Worm (Caenorhabditis elegans): Measurements from ENCODE around the gene srg-48.

srg-48 gene

ce11 chrIV:7052135-7052534, 20.1 kb upstream of the srg-48 start:
- TF ChIP-seq lin-15B (tag; optimal IDR thresholded peaks at IDR 0.05): no peak
- no peak for TF ChIP-seq fkh-10 (GFP tag; optimal IDR thresholded peaks at IDR 0.05)
- no peak for TF ChIP-seq zfp-3 (GFP tag; conservative IDR thresholded peaks at IDR 0.05)
- TF ChIP-seq Y105C5A.15 (GFP tag; IDR thresholded peaks at IDR 0.05): no peak
- TF ChIP-seq cey-2 (tag; optimal IDR thresholded peaks at IDR 0.05; ENCODE audit: borderline replicate concordance, insufficient read depth): no peak
- TF ChIP-seq arid-1 (GFP tag; conservative IDR thresholded peaks at IDR 0.05): no peak

ce11 chrIV:7057677-7058076, 14.5 kb upstream of the srg-48 start, which contains the start of gene srx-50:
Gene srx-50, plus strand, starts transcription at chrIV:7057977.
- TF ChIP-seq snpc-1.2 (GFP tag; IDR thresholded peaks at IDR 0.05): no peak
- TF ChIP-seq T20F7.1 (GFP tag; optimal IDR thresholded peaks at IDR 0.05): no peak
- no peak for TF ChIP-seq ZK337.2 (GFP tag; IDR thresholded peaks at IDR 0.05)
- TF ChIP-seq Y5F2A.4 (GFP tag; optimal IDR thresholded peaks at IDR 0.05): no peak
- no peak for TF ChIP-seq hmg-1.1 (GFP tag; IDR thresholded peaks at IDR 0.05)
- no peak for TF ChIP-seq mdt-29 (GFP tag; IDR thresholded peaks at IDR 0.05)
- no peak for TF ChIP-seq lsy-2 (tag; optimal IDR thresholded peaks at IDR 0.05)
- TF ChIP-seq dve-1 (tag; optimal IDR thresholded peaks at IDR 0.05; ENCODE audit: insufficient read depth): no peak
- no peak for TF ChIP-seq Y75B8A.6 (GFP tag; IDR thresholded peaks at IDR 0.05)
- no peak for TF ChIP-seq zfp-3 (GFP tag; conservative IDR thresholded peaks at IDR 0.05)
- TF ChIP-seq lir-3 (tag; optimal IDR thresholded peaks at IDR 0.05): no peak
- no peak for TF ChIP-seq F44E2.7 (GFP tag; IDR thresholded peaks at IDR 0.05)

ce11 chrIV:7062697-7063096, 9.5 kb upstream of the srg-48 start:
- peak; percentile 90 for TF ChIP-seq aha-1 (tag)
- no peak for TF ChIP-seq snpc-4 (tag; optimal IDR thresholded peaks at IDR 0.05)

ce11 chrIV:7065022-7065421, 7.2 kb upstream of the srg-48 start, which contains the start of gene Y43B11AL.1:
Gene Y43B11AL.1, plus strand, starts transcription at chrIV:7065322.
- TF ChIP-seq unc-39 (tag; optimal IDR thresholded peaks at IDR 0.05) (no peak), ceh-44 (GFP tag; IDR thresholded peaks at IDR 0.05) (no peak), aly-2 (tag; optimal IDR thresholded peaks at IDR 0.05) (no peak), rbr-2 (tag; optimal IDR thresholded peaks at IDR 0.05) (no peak), D1046.2 (GFP tag; IDR thresholded peaks at IDR 0.05) (no peak), lim-7 (GFP tag; IDR thresholded peaks at IDR 0.05) (no peak), dmd-8 (GFP tag; IDR thresholded peaks at IDR 0.05) (no peak), nhr-11 (tag; optimal IDR thresholded peaks at IDR 0.05) (no peak)

- TF ChIP-seq unc-62 (GFP tag; optimal IDR thresholded peaks at IDR 0.05 in 1 of 2): peak in 1 of 2 experiments; percentile 93
- TF ChIP-seq unc-62 (tag; optimal IDR thresholded peaks at IDR 0.05): no peak
- no peak for TF ChIP-seq Y48G9A.11 (GFP tag; IDR thresholded peaks at IDR 0.05)
Measured at ce11 chrIV:7067446-7067845, 4.8 kb upstream of the srg-48 start.

ce11 chrIV:7075063-7075462, 2.9 kb downstream of the srg-48 start, which contains the start of gene srg-50:
Gene srg-50, minus strand, starts transcription at chrIV:7075163.
- TF ChIP-seq aha-1 (tag) (peak; percentile 33), zfp-3 (GFP tag; conservative IDR thresholded peaks at IDR 0.05) (no peak), mxl-2 (GFP tag; conservative IDR thresholded peaks at IDR 0.05) (no peak), R02D3.7 (tag; optimal IDR thresholded peaks at IDR 0.05) (no peak), T26A8.4 (GFP tag; IDR thresholded peaks at IDR 0.05) (no peak), ztf-11 (tag; optimal IDR thresholded peaks at IDR 0.05) (no peak), egl-43 (GFP tag; IDR thresholded peaks at IDR 0.05) (no peak), nhr-111 (GFP tag; optimal IDR thresholded peaks at IDR 0.05) (no peak)

All from whole organism, L4 larva.